Worm (Caenorhabditis elegans) whole organism, L4 larva: ENCODE measurements around the gene dhs-9.

Experiments used
- D1046.2 ChIP-seq: fragments of 200-800 bp; sonication (Bioruptor generic); IDR thresholded peaks from 2 replicates; pipeline ENCODE4 v1.3.6; 2022; ENCODE audit warnings: missing genetic modification characterization, missing compliant biosample characterization
- F37D6.2 ChIP-seq: sonication (generic microtip); optimal IDR thresholded peaks from 2 replicates; lab custom pipeline; 2016; ENCODE audit warnings: mild to moderate bottlenecking, missing genetic modification characterization, missing compliant biosample characterization
- F49E8.2 ChIP-seq: sonication (generic microtip); optimal IDR thresholded peaks from 2 replicates; lab custom pipeline; 2016; ENCODE audit warnings: missing compliant biosample characterization, mild to moderate bottlenecking, missing genetic modification characterization, borderline replicate concordance
- R02D3.7 ChIP-seq: fragments of 150-350 bp; sonication (generic microtip); optimal IDR thresholded peaks from 3 replicates; lab custom pipeline; 2014; ENCODE audit warnings: missing biosample characterization, missing genetic modification characterization
- Y48G9A.11 ChIP-seq: fragments of 200-800 bp; sonication (Bioruptor generic); IDR thresholded peaks from 2 replicates; pipeline ENCODE4 v1.3.6; 2022; ENCODE audit warnings: missing genetic modification reagents, missing genetic modification characterization, missing compliant biosample characterization
- ZK337.2 ChIP-seq: fragments of 200-800 bp; sonication (Bioruptor generic); IDR thresholded peaks from 2 replicates; pipeline ENCODE4 v1.3.6; 2022; ENCODE audit warnings: missing genetic modification reagents, missing genetic modification characterization, missing compliant biosample characterization
- aha-1 ChIP-seq: fragments of 150-350 bp; peaks from one replicate; lab custom pipeline; 2014; ENCODE audit warnings: missing biosample characterization, missing genetic modification characterization
- aly-2 ChIP-seq: sonication (generic microtip); optimal IDR thresholded peaks from 2 replicates; lab custom pipeline; 2018; ENCODE audit warnings: missing biosample characterization, missing genetic modification characterization
- ceh-82 ChIP-seq: sonication (generic microtip); optimal IDR thresholded peaks from 2 replicates; lab custom pipeline; 2017; ENCODE audit warnings: missing biosample characterization, missing genetic modification characterization
- ces-1 ChIP-seq: fragments of 150-350 bp; sonication (generic microtip); optimal IDR thresholded peaks from 4 replicates; lab custom pipeline; 2014; ENCODE audit warnings: missing biosample characterization, missing genetic modification reagents, missing genetic modification characterization
- dmd-9 ChIP-seq: fragments of 200-800 bp; sonication (Bioruptor generic); IDR thresholded peaks from 2 replicates; pipeline ENCODE4 v1.3.6; 2022; ENCODE audit warnings: missing genetic modification reagents, missing genetic modification characterization, missing compliant biosample characterization
- dpl-1 ChIP-seq: fragments of 150-350 bp; optimal IDR thresholded peaks from 2 replicates; lab custom pipeline; 2014; ENCODE audit warnings: missing biosample characterization, missing genetic modification reagents, missing genetic modification characterization
- egl-43 ChIP-seq: fragments of 200-800 bp; sonication (Bioruptor generic); IDR thresholded peaks from 2 replicates; pipeline ENCODE4 v1.3.6; 2022; ENCODE audit warnings: missing genetic modification reagents, missing genetic modification characterization, missing compliant biosample characterization
- fos-1 ChIP-seq: fragments of 150-350 bp; optimal IDR thresholded peaks from 2 replicates; lab custom pipeline; 2014; ENCODE audit warnings: missing biosample characterization, missing genetic modification characterization
- hif-1 ChIP-seq, 2 experiments: sonication (generic microtip); optimal IDR thresholded peaks; 2 replicates each; lab custom pipeline; 2016 to 2017; ENCODE audit warnings: missing compliant biosample characterization in 2 of 2, missing genetic modification characterization in 2 of 2, missing genetic modification reagents in 2 of 2, missing genotype in 2 of 2, mild to moderate bottlenecking in 1 of 2
- hlh-30 ChIP-seq: sonication (generic microtip); optimal IDR thresholded peaks from 2 replicates; lab custom pipeline; 2017; ENCODE audit warnings: antibody characterized with exemption, mild to moderate bottlenecking, missing genetic modification characterization, missing compliant biosample characterization; ENCODE audit not compliant: insufficient read depth
- lim-7 ChIP-seq: fragments of 200-800 bp; sonication (Bioruptor generic); IDR thresholded peaks from 2 replicates; pipeline ENCODE4 v1.3.6; 2022; ENCODE audit warnings: missing genetic modification characterization, missing compliant biosample characterization
- lin-13 ChIP-seq: fragments of 150-350 bp; optimal IDR thresholded peaks from 2 replicates; lab custom pipeline; 2014; ENCODE audit warnings: missing biosample characterization, missing genetic modification reagents, missing genetic modification characterization
- lsy-2 ChIP-seq, 2 experiments: fragments of 150-350 bp in 1 of 2; sonication (generic microtip) in 1 of 2; optimal IDR thresholded peaks; 2 replicates each; lab custom pipeline; 2014 to 2017; ENCODE audit warnings: missing biosample characterization in 2 of 2, missing genetic modification characterization in 2 of 2
- nhr-11 ChIP-seq: fragments of 150-350 bp; optimal IDR thresholded peaks from 2 replicates; lab custom pipeline; 2014; ENCODE audit warnings: missing biosample characterization, missing genetic modification characterization
- nhr-111 ChIP-seq: fragments of 200-800 bp; sonication (Bioruptor generic); optimal IDR thresholded peaks from 2 replicates; lab custom pipeline; 2018; ENCODE audit warnings: mild to moderate bottlenecking, missing genetic modification characterization, missing compliant biosample characterization
- nhr-48 ChIP-seq: sonication (generic microtip); optimal IDR thresholded peaks from 2 replicates; lab custom pipeline; 2016; ENCODE audit warnings: mild to moderate bottlenecking, missing genetic modification characterization, missing compliant biosample characterization
- nhr-76 ChIP-seq: fragments of 150-350 bp; optimal IDR thresholded peaks from 2 replicates; lab custom pipeline; 2014; ENCODE audit warnings: missing biosample characterization, missing genetic modification characterization
- nhr-77 ChIP-seq: fragments of 150-350 bp; optimal IDR thresholded peaks from 2 replicates; lab custom pipeline; 2014; ENCODE audit warnings: missing biosample characterization, missing genetic modification characterization
- pha-4 ChIP-seq, 2 experiments: fragments of 150-350 bp in 1 of 2; fragments of 200-800 bp in 1 of 2; sonication (Bioruptor generic) in 1 of 2; IDR thresholded peaks in 1 of 2; optimal IDR thresholded peaks in 1 of 2; 2 replicates each; pipeline versions ENCODE4 v1.3.6 to Lab custom; 2014 to 2022; ENCODE audit warnings: missing genetic modification characterization in 2 of 2, missing genetic modification reagents in 2 of 2, missing biosample characterization in 1 of 2, missing compliant biosample characterization in 1 of 2
- set-16 ChIP-seq: fragments of 200-800 bp; sonication (Bioruptor generic); IDR thresholded peaks from 2 replicates; pipeline ENCODE4 v1.3.6; 2022; ENCODE audit warnings: missing genetic modification reagents, missing genetic modification characterization, missing compliant biosample characterization
- snpc-1.2 ChIP-seq: fragments of 200-800 bp; sonication (Bioruptor generic); IDR thresholded peaks from 2 replicates; pipeline ENCODE4 v1.3.6; 2022; ENCODE audit warnings: missing genetic modification reagents, missing genetic modification characterization, missing compliant biosample characterization
- spr-1 ChIP-seq: sonication (generic microtip); optimal IDR thresholded peaks from 2 replicates; lab custom pipeline; 2016; ENCODE audit warnings: mild to moderate bottlenecking, missing genetic modification characterization, missing compliant biosample characterization
- unc-62 ChIP-seq, 3 experiments: fragments of 150-350 bp in 1 of 3; sonication (generic microtip); optimal IDR thresholded peaks in 2 of 3; peaks in 1 of 3; 1 replicate in 1 of 3; 2 replicates in 2 of 3; lab custom pipeline; 2014 to 2017; ENCODE audit warnings: missing biosample characterization in 3 of 3, missing genetic modification characterization in 3 of 3, missing genetic modification reagents in 3 of 3, missing genotype in 1 of 3
- vab-7 ChIP-seq: fragments of 200-800 bp; sonication (Bioruptor generic); IDR thresholded peaks from 2 replicates; pipeline ENCODE4 v1.3.6; 2022; ENCODE audit warnings: missing genetic modification reagents, missing genetic modification characterization, missing compliant biosample characterization
- zag-1 ChIP-seq: fragments of 150-350 bp; optimal IDR thresholded peaks from 2 replicates; lab custom pipeline; 2014; ENCODE audit warnings: missing biosample characterization, missing genetic modification characterization
- zip-11 ChIP-seq: fragments of 200-800 bp; sonication (Bioruptor generic); IDR thresholded peaks from 2 replicates; pipeline ENCODE4 v1.3.6; 2022; ENCODE audit warnings: missing genetic modification characterization, missing compliant biosample characterization

Gene dhs-9

DNA sequence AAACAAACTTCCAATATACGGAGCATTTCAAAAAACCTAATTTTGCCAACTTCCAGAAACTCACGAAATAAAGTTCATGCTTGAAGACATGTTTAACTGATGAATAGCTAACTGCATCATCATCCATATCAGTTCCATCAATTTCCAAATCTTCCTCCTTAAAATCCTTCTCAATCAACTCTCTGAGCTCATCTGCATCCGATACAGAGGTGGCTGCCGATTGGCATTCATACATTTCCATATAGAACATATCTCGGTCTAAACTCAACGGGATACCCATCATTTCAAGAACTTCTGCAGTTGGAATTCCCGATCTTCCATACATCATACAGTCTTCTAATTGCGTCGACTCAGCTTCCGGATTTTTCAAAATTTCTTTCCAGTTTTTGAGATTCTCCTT is 21.5 kb upstream of the dhs-9 start:
- TF ChIP-seq F37D6.2 (tag; lab: Kevin White, UChicago) (no peak), spr-1 (no peak), nhr-48 (tag; lab: Kevin White, UChicago) (no peak), hlh-30 (tag; lab: Kevin White, UChicago) (no peak), aha-1 (tag; lab: Kevin White, UChicago) (peak; percentile 65), dpl-1 (GFP tag; lab: Kevin White, UChicago) (no peak), unc-62 (GFP tag; optimal IDR thresholded peaks at IDR 0.05 in 1 of 2; lab: Kevin White, UChicago) (peak in 1 of 2 experiments; percentile 81), unc-62 (tag; optimal IDR thresholded peaks at IDR 0.05; lab: Kevin White, UChicago) (no peak), fos-1 (tag; lab: Kevin White, UChicago) (no peak), Y48G9A.11 (GFP tag; lab: Robert Waterston, UW) (no peak)
- TF ChIP-seq, all 104 proteins: peak for 2

DNA sequence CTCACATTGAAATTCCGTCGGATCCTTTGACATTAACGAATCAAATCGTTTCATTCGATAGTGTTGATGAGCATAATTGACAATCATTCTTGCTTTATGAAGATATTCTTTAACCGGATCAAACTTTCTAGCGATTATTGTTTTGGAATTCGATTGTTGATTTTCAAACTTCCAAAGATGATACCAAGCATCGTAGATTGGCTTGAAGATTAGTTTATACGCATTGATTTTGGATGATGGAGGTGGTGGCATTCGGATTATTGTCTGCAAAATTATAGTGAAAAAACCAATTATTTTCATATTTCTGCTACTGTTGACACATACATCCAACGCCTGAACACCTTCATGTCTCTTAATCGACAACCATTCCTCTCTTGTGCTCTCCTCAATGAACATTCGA is 20.3 kb upstream of the dhs-9 start:
- no peak for TF ChIP-seq aly-2 (tag; lab: Kevin White, UChicago)
- peak in 1 of 2 experiments; percentile 95 for TF ChIP-seq unc-62 (GFP tag; optimal IDR thresholded peaks at IDR 0.05 in 1 of 2; lab: Kevin White, UChicago)
- no peak for TF ChIP-seq unc-62 (tag; optimal IDR thresholded peaks at IDR 0.05; lab: Kevin White, UChicago)

DNA sequence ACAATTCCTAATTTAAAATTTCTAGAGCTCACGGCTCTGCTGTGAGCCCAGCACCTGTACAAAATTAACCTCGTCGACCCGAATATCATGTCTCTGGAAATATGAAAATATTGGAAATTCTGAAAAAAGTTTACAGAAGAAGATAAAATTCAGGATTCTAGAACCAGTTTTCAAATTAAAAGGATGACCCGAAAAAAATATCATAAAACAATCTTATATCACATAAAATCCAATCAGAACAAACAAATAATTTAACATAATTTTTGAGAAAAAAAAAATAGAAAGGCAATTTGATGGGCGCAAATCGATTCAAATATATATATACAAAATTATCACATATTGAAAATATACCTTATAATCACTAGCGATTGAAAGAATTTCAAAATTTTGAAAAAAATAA is 17.5 kb upstream of the dhs-9 start, which contains the start of gene Y32H12A.7:
Gene Y32H12A.7, minus strand, starts transcription at position 101 of the 400 bp plus-strand sequence.
- TF ChIP-seq zag-1 (tag; lab: Kevin White, UChicago) (no peak), aha-1 (tag; lab: Kevin White, UChicago) (peak; percentile 72), R02D3.7 (tag; lab: Kevin White, UChicago) (no peak)

DNA sequence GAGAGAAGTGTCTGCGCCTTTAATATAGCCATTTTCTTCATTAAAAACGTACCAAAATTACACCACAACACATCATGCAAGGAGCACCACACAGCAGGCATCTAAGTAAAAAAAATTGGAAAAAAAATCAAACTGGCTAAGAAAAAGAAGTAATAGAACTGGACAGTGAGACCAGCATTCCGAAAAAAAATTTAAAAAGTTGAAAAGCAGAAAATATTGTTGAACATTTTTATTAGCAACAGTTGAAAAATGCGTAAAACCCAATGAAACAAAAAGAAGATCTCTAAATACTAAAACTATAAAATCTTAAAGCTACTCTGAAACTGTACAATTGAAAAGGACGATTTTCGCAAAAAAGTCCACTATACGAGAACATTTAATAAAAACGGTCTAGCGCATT is 14.2 kb upstream of the dhs-9 start, which contains the start of gene Y32H12A.6:
Gene Y32H12A.6, minus strand, starts transcription at position 101 of the 400 bp plus-strand sequence.
- TF ChIP-seq hif-1 (tag; optimal IDR thresholded peaks at IDR 0.05; lab: Kevin White, UChicago) (no peak), dmd-9 (GFP tag; lab: Robert Waterston, UW) (no peak), vab-7 (no peak), ZK337.2 (no peak), nhr-77 (tag; lab: Kevin White, UChicago) (no peak), lim-7 (no peak), lin-13 (no peak), nhr-76 (tag; lab: Kevin White, UChicago) (no peak), D1046.2 (GFP tag; lab: Robert Waterston, UW) (no peak), nhr-11 (tag; lab: Kevin White, UChicago) (no peak), aly-2 (tag; lab: Kevin White, UChicago) (no peak), nhr-111 (GFP tag; lab: Kevin White, UChicago) (no peak), ceh-82 (tag; lab: Kevin White, UChicago) (no peak), zip-11 (GFP tag; lab: Robert Waterston, UW) (no peak), snpc-1.2 (GFP tag; lab: Robert Waterston, UW) (no peak), pha-4 (GFP tag; IDR thresholded peaks at IDR 0.05; lab: Robert Waterston, UW) (no peak), pha-4 (tag; optimal IDR thresholded peaks at IDR 0.05; lab: Kevin White, UChicago) (no peak), egl-43 (GFP tag; lab: Robert Waterston, UW) (no peak)

- TF ChIP-seq set-16: no peak
- peak; percentile 73 for TF ChIP-seq F49E8.2 (tag; lab: Kevin White, UChicago)
- TF ChIP-seq lsy-2 (tag; optimal IDR thresholded peaks at IDR 0.05; lab: Kevin White, UChicago): peak in 1 of 2 experiments; percentile 10
- no peak for TF ChIP-seq ces-1 (GFP tag; lab: Kevin White, UChicago)
- 0 out of 2 replicates have a peak, but pooled peaks have one; percentile 10 for TF ChIP-seq Y48G9A.11 (GFP tag; lab: Robert Waterston, UW)
- TF ChIP-seq snpc-1.2 (GFP tag; lab: Robert Waterston, UW): 0 out of 2 replicates have a peak, but pooled peaks have one; percentile 40
Observed at ce11 chrIII:5380554-5380953, 12.7 kb upstream of the dhs-9 start.
